Fruit fly (Drosophila melanogaster): Measurements from ENCODE around the gene Gr22f.

dm6 chr2L:1732189-1732588 is 24.1 kb downstream of the Gr22f start, which contains the start of the genes CG17652 and CG17646:
- TF ChIP-seq dmrt93B (GFP tag; optimal IDR thresholded peaks at IDR 0.05): no peak
- no peak for TF ChIP-seq fru (GFP tag; optimal IDR thresholded peaks at IDR 0.05)
- TF ChIP-seq usp (GFP tag; optimal IDR thresholded peaks at IDR 0.05): no peak
- no peak for TF ChIP-seq lola (GFP tag; optimal IDR thresholded peaks at IDR 0.05)
- TF ChIP-seq Hr78 (GFP tag; optimal IDR thresholded peaks at IDR 0.05): no peak
- no peak for TF ChIP-seq Rel (GFP tag; optimal IDR thresholded peaks at IDR 0.05)
- peak; percentile 65 for TF ChIP-seq Rel (tag; optimal IDR thresholded peaks at IDR 0.05)
- TF ChIP-seq Abd-B (GFP tag; optimal IDR thresholded peaks at IDR 0.05): no peak
- no peak for TF ChIP-seq foxo (GFP tag; optimal IDR thresholded peaks at IDR 0.05)
- no peak for TF ChIP-seq h (GFP tag; optimal IDR thresholded peaks at IDR 0.05)

Data from whole organism, wandering third instar larva.